Worm (Caenorhabditis elegans) whole organism, young adult: ENCODE data around the gene cks-1.

Experiments
- F10E7.11 ChIP-seq: sonication (generic microtip); optimal IDR thresholded peaks from 2 replicates; lab custom pipeline; 2017; ENCODE audit warnings: mild to moderate bottlenecking, missing genetic modification characterization, moderate library complexity, missing compliant biosample characterization
- T26A5.8 ChIP-seq: sonication (generic microtip); optimal IDR thresholded peaks from 2 replicates; lab custom pipeline; 2016; ENCODE audit warnings: missing genetic modification characterization, missing compliant biosample characterization
- ceh-91 ChIP-seq: fragments of 200-800 bp; sonication (Bioruptor generic); IDR thresholded peaks from 2 replicates; pipeline ENCODE4 v1.3.6; 2022; ENCODE audit warnings: missing genetic modification reagents, missing genetic modification characterization, missing compliant biosample characterization
- dpl-1 ChIP-seq: fragments of 150-350 bp; optimal IDR thresholded peaks from 2 replicates; lab custom pipeline; 2014; ENCODE audit warnings: missing biosample characterization, missing genetic modification reagents, missing genetic modification characterization
- lin-40 ChIP-seq: sonication (generic microtip); optimal IDR thresholded peaks from 2 replicates; lab custom pipeline; 2016; ENCODE audit warnings: missing genetic modification characterization, mild to moderate bottlenecking, missing compliant biosample characterization, missing genotype, missing genetic modification reagents
- lsy-27 ChIP-seq: sonication (generic microtip); optimal IDR thresholded peaks from 2 replicates; lab custom pipeline; 2017; ENCODE audit warnings: missing genetic modification characterization, mild to moderate bottlenecking, missing compliant biosample characterization, antibody characterized with exemption, missing genotype, borderline replicate concordance; ENCODE audit not compliant: insufficient read depth
- nfyb-1 ChIP-seq: fragments of 200-800 bp; sonication (Bioruptor generic); IDR thresholded peaks from 2 replicates; pipeline ENCODE4 v1.3.6; 2022; ENCODE audit warnings: missing genetic modification reagents, missing genetic modification characterization, missing compliant biosample characterization
- sea-2 ChIP-seq: fragments of 200-800 bp; sonication (Bioruptor generic); IDR thresholded peaks from 2 replicates; pipeline ENCODE4 v1.3.6; 2022; ENCODE audit warnings: missing genetic modification characterization, missing compliant biosample characterization
- sptf-2 ChIP-seq: fragments of 200-800 bp; sonication (Bioruptor generic); optimal IDR thresholded peaks from 2 replicates; lab custom pipeline; 2018; ENCODE audit warnings: mild to moderate bottlenecking, missing genetic modification characterization, missing compliant biosample characterization
- tbx-9 ChIP-seq: sonication (generic microtip); optimal IDR thresholded peaks from 2 replicates; lab custom pipeline; 2016; ENCODE audit warnings: borderline replicate concordance, missing genetic modification characterization, inconsistent platforms, missing compliant biosample characterization
- unc-62 ChIP-seq: fragments of 150-350 bp; optimal IDR thresholded peaks from 2 replicates; lab custom pipeline; 2014; ENCODE audit warnings: missing biosample characterization, missing genetic modification reagents, missing genetic modification characterization
- zfh-2 ChIP-seq: fragments of 200-800 bp; sonication (Bioruptor generic); conservative IDR thresholded peaks from 2 replicates; pipeline ENCODE4 v1.3.6; 2022; ENCODE audit warnings: missing genetic modification reagents, missing genetic modification characterization, missing compliant biosample characterization
- zim-3 ChIP-seq: sonication (generic microtip); optimal IDR thresholded peaks from 2 replicates; lab custom pipeline; 2017; ENCODE audit warnings: mild to moderate bottlenecking, missing genetic modification characterization, moderate library complexity, missing compliant biosample characterization

DNA sequence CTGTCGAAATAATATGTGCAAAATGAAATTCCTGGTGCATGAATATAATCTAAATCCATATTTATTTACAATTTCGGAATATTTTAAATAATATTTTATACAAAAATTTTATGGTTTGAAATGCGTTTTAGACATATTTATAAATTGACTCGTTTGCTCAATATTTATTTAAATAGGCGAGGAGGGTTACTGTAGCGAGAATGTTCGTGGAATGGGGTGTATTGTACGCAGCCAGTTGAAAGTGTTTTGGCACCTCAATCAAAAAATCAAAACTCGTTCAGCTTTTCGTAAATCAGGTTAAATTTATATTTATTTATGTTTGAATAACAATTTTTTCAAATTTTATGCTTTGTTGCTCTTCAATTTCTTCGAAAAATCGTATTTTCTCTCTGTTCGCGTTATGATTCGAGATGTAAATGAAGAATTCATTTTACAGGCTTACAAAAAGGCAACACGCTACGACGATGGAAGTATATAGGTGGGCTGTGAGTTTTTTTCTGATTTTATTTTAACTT, 25.0 kb downstream of the cks-1 start, which contains the start of gene hyl-1:
- TF ChIP-seq T26A5.8 (tag; lab: Kevin White, UChicago) (no peak), nfyb-1 (GFP tag; lab: Robert Waterston, UW) (no peak), ceh-91 (GFP tag; lab: Robert Waterston, UW) (no peak), zim-3 (no peak), sea-2 (no peak), dpl-1 (GFP tag; lab: Kevin White, UChicago) (no peak), unc-62 (no peak), zfh-2 (no peak), lin-40 (no peak), lsy-27 (tag; lab: Kevin White, UChicago) (no peak), sptf-2 (GFP tag; lab: Kevin White, UChicago) (no peak), tbx-9 (tag; lab: Kevin White, UChicago) (no peak), F10E7.11 (no peak)
